Worm (Caenorhabditis elegans) whole organism, late embryonic: Measurements from ENCODE around the gene F20D1.3.

Experiments
- T23F11.4 ChIP-seq: fragments of 200-800 bp; sonication (Bioruptor generic); optimal IDR thresholded peaks from 2 replicates; lab custom pipeline; 2018; ENCODE audit warnings: mild to moderate bottlenecking, missing genetic modification characterization, missing compliant biosample characterization
- fkh-10 ChIP-seq: fragments of 150-350 bp; optimal IDR thresholded peaks from 2 replicates; lab custom pipeline; 2014; ENCODE audit warnings: missing biosample characterization, missing genetic modification reagents, missing genetic modification characterization
- fkh-6 ChIP-seq: sonication (generic microtip); optimal IDR thresholded peaks from 2 replicates; lab custom pipeline; 2016; ENCODE audit warnings: missing genetic modification characterization, missing compliant biosample characterization
- gmeb-2 ChIP-seq: sonication (generic microtip); optimal IDR thresholded peaks from 2 replicates; lab custom pipeline; 2016; ENCODE audit warnings: missing genetic modification characterization, inconsistent platforms, missing compliant biosample characterization
- pag-3 ChIP-seq: sonication (generic microtip); optimal IDR thresholded peaks from 2 replicates; lab custom pipeline; 2016; ENCODE audit warnings: missing compliant biosample characterization, missing genetic modification characterization, borderline replicate concordance
- unc-86 ChIP-seq: sonication (generic microtip); optimal IDR thresholded peaks from 2 replicates; lab custom pipeline; 2016; ENCODE audit warnings: missing genetic modification characterization, missing compliant biosample characterization
- ztf-16 ChIP-seq: sonication (generic microtip); optimal IDR thresholded peaks from 2 replicates; lab custom pipeline; 2017; ENCODE audit warnings: missing genetic modification characterization, missing compliant biosample characterization

DNA sequence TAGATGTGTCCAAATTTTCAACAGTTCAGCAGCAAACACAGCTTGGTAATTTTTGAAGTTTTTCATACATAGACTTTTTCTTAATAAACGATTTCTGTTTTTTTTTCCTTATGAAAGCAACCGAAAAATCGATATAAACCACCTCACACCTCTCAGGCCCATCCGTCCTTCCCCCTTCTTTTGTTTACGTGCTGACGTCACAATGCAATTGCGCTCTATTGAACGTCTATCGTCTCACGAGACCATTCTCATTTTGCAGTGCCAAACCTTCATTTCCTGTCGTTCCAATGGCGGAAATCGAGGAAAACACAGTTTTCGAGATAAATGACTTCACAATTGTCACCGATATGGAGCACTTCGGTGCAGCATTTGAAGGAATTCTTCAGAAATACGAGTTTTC lies 7.4 kb downstream of the F20D1.3 start, which contains the start of gene rbg-1:
- TF ChIP-seq fkh-10 (GFP tag; lab: Kevin White, UChicago): no peak
- no peak for TF ChIP-seq gmeb-2 (tag; lab: Kevin White, UChicago)
- TF ChIP-seq fkh-6 (tag; lab: Kevin White, UChicago): no peak
- no peak for TF ChIP-seq unc-86 (tag; lab: Kevin White, UChicago)
- no peak for TF ChIP-seq pag-3 (tag; lab: Kevin White, UChicago)
- TF ChIP-seq T23F11.4: no peak
- TF ChIP-seq ztf-16: no peak
